Fruit fly (Drosophila melanogaster) Kc167 (cell line): ENCODE data around the gene CanA1.

ENCODE experiments used
- Myc ChIP-seq: fragments of >200 bp; optimal IDR thresholded peaks from 2 replicates; lab custom pipeline; 2017; ENCODE audit warnings: missing external identifiers
- Sin3A ChIP-seq: fragments of >200 bp; optimal IDR thresholded peaks from 2 replicates; lab custom pipeline; 2018; ENCODE audit warnings: missing external identifiers
- h ChIP-seq: fragments of >200 bp; optimal IDR thresholded peaks from 3 replicates; lab custom pipeline; 2018; ENCODE audit warnings: missing external identifiers
- insv ChIP-seq: fragments of >200 bp; optimal IDR thresholded peaks from 3 replicates; lab custom pipeline; 2018; ENCODE audit warnings: missing external identifiers
- psq ChIP-seq: fragments of >200 bp; optimal IDR thresholded peaks from 2 replicates; lab custom pipeline; 2017; ENCODE audit warnings: missing external identifiers
- ttk ChIP-seq: sonication (Bioruptor generic); optimal IDR thresholded peaks from 2 replicates; lab custom pipeline; 2017; ENCODE audit warnings: missing external identifiers

Gene CanA1

dm6 chr3R:31059807-31060707 lies 20.9 kb downstream of the CanA1 start:
- TF ChIP-seq psq (lab: Kevin White, UChicago) (no peak), ttk (lab: Kevin White, UChicago) (no peak), Myc (lab: Kevin White, UChicago) (no peak), h (lab: Kevin White, UChicago) (no peak), Sin3A (lab: Kevin White, UChicago) (no peak), insv (lab: Kevin White, UChicago) (no peak)

dm6 chr3R:31060708-31061625 lies 21.8 kb downstream of the CanA1 start, which contains the start of gene dco:
Gene dco, minus strand, starts transcription at chr3R:31061210.
- TF ChIP-seq Sin3A (lab: Kevin White, UChicago) (no peak), psq (lab: Kevin White, UChicago) (no peak), Myc (lab: Kevin White, UChicago) (no peak), h (lab: Kevin White, UChicago) (no peak)

dm6 chr3R:31062344-31062964 lies 23.3 kb downstream of the CanA1 start:
- TF ChIP-seq Myc (lab: Kevin White, UChicago), result no peak
- no peak for TF ChIP-seq ttk (lab: Kevin White, UChicago)
- no peak for TF ChIP-seq Sin3A (lab: Kevin White, UChicago)
- no peak for TF ChIP-seq insv (lab: Kevin White, UChicago)
- TF ChIP-seq psq (lab: Kevin White, UChicago), result no peak
- TF ChIP-seq h (lab: Kevin White, UChicago), result no peak

DNA sequence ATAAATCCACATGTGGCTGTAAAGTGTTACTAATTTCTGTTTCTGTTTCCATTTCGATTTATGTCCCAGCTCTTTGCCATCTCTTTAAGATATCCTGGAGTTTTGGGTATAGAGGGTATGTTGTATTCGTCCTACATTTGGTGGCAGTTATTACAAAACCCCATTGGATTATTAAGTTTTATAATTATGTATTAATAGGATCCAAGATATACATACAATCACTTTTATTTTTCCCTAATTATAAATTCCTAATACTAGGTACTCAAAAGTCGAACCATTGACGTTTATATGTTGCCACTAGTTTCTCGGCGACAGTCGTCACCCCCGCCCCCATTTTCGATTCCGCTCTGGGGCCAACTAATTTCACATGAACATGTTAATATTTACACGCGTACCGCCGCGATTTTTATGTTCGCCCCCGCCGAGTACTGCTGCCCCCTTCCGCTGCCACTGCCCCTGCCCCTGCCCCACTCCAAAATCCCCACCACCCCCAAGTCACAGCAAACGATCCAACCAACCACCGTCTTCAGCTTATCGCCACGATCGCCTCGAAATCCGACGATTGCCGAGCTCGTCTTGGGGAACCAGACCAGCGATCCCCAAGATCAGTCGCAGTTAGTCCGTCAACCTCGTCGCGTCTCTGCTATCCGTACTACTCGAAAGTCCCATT lies 25.6 kb downstream of the CanA1 start, which contains the start of gene Sox100B:
Gene Sox100B (plus strand): TSS at position 601 of the 670 bp plus-strand sequence.
- TF ChIP-seq h (lab: Kevin White, UChicago) (no peak), psq (lab: Kevin White, UChicago) (no peak), Myc (lab: Kevin White, UChicago) (no peak), ttk (lab: Kevin White, UChicago) (no peak), Sin3A (lab: Kevin White, UChicago) (no peak), insv (lab: Kevin White, UChicago) (no peak)

- TF ChIP-seq ttk (lab: Kevin White, UChicago) (no peak), Sin3A (lab: Kevin White, UChicago) (no peak)
Measured at dm6 chr3R:31066356-31066755, 27.2 kb downstream of the CanA1 start.

DNA sequence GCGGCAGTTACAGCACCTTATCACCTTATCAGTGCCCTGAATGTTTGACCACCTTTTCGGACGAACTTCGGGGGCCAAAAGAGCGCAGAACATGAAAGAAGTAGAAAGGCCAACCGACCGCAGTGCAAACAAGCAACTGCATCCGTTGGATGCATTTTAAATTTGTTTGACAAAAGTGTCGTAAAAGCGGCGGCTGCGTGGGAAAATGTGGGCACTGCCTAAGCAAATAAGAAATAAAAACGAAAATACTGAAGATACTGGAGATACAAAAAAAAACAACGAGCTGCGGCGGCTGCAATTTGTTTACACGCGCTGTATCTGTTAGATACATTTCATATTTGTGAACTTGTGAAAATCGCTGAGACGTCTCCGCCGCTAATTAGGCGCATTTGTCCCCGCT lies 31.6 kb downstream of the CanA1 start:
- no peak for TF ChIP-seq ttk (lab: Kevin White, UChicago)

- no peak for TF ChIP-seq h (lab: Kevin White, UChicago)
- TF ChIP-seq Myc (lab: Kevin White, UChicago), result no peak
- no peak for TF ChIP-seq ttk (lab: Kevin White, UChicago)
- no peak for TF ChIP-seq Sin3A (lab: Kevin White, UChicago)
- TF ChIP-seq psq (lab: Kevin White, UChicago), result no peak
- TF ChIP-seq insv (lab: Kevin White, UChicago), result no peak
Measured at dm6 chr3R:31086394-31086793, 47.2 kb downstream of the CanA1 start.

- TF ChIP-seq ttk (lab: Kevin White, UChicago) (no peak), h (lab: Kevin White, UChicago) (no peak), insv (lab: Kevin White, UChicago) (no peak), Sin3A (lab: Kevin White, UChicago) (no peak), Myc (lab: Kevin White, UChicago) (no peak), psq (lab: Kevin White, UChicago) (no peak)
Measured at dm6 chr3R:31089985-31090384, 50.8 kb downstream of the CanA1 start.
